Worm (Caenorhabditis elegans) whole organism, L3 larva: Measurements from ENCODE around the gene W04D2.4.

Experiments used
- R02D3.7 ChIP-seq: fragments of 150-350 bp; optimal IDR thresholded peaks from 2 replicates; lab custom pipeline; 2014; ENCODE audit warnings: missing biosample characterization, missing genetic modification characterization
- ZK546.5 ChIP-seq: sonication (generic microtip); optimal IDR thresholded peaks from 2 replicates; lab custom pipeline; 2017; ENCODE audit warnings: missing biosample characterization, missing genetic modification characterization
- aly-2 ChIP-seq: fragments of 150-350 bp; optimal IDR thresholded peaks from 2 replicates; lab custom pipeline; 2014; ENCODE audit warnings: missing biosample characterization, missing genetic modification characterization
- ama-1 ChIP-seq: fragments of 150-350 bp; optimal IDR thresholded peaks from 2 replicates; lab custom pipeline; 2018
- ceh-82 ChIP-seq: fragments of 150-350 bp; optimal IDR thresholded peaks from 2 replicates; lab custom pipeline; 2014; ENCODE audit warnings: missing biosample characterization, missing genetic modification characterization
- daf-12 ChIP-seq: fragments of 150-350 bp; optimal IDR thresholded peaks from 2 replicates; lab custom pipeline; 2014; ENCODE audit warnings: missing biosample characterization, missing genetic modification reagents, missing genetic modification characterization
- egl-27 ChIP-seq: sonication (generic microtip); optimal IDR thresholded peaks from 4 replicates; lab custom pipeline; 2017; ENCODE audit warnings: missing biosample characterization, missing genetic modification reagents, missing genetic modification characterization
- egl-5 ChIP-seq: fragments of 150-350 bp; optimal IDR thresholded peaks from 2 replicates; lab custom pipeline; 2017; ENCODE audit warnings: missing biosample characterization, missing genetic modification reagents, missing genetic modification characterization, inconsistent platforms
- elt-1 ChIP-seq: fragments of 150-350 bp; optimal IDR thresholded peaks from 2 replicates; lab custom pipeline; 2014; ENCODE audit warnings: missing biosample characterization, missing genetic modification characterization
- elt-2 ChIP-seq: sonication (generic microtip); optimal IDR thresholded peaks from 2 replicates; lab custom pipeline; 2016; ENCODE audit warnings: missing genetic modification reagents, mild to moderate bottlenecking, missing genetic modification characterization, missing compliant biosample characterization
- elt-3 ChIP-seq, 3 experiments: fragments of 150-350 bp in 1 of 3; sonication (generic microtip) in 2 of 3; optimal IDR thresholded peaks; 2 replicates in 2 of 3; 4 replicates in 1 of 3; lab custom pipeline; 2014 to 2017; ENCODE audit warnings: missing biosample characterization in 3 of 3, missing genetic modification characterization in 3 of 3
- fkh-10 ChIP-seq: sonication (generic microtip); optimal IDR thresholded peaks from 2 replicates; lab custom pipeline; 2017; ENCODE audit warnings: missing biosample characterization, missing genetic modification reagents, missing genetic modification characterization
- fkh-2 ChIP-seq: fragments of 150-350 bp; optimal IDR thresholded peaks from 2 replicates; lab custom pipeline; 2014; ENCODE audit warnings: missing biosample characterization, missing genetic modification reagents, missing genetic modification characterization
- fos-1 ChIP-seq: fragments of 150-350 bp; optimal IDR thresholded peaks from 2 replicates; lab custom pipeline; 2014; ENCODE audit warnings: missing biosample characterization, missing genetic modification characterization
- hmg-11 ChIP-seq: sonication (generic microtip); optimal IDR thresholded peaks from 2 replicates; lab custom pipeline; 2016; ENCODE audit warnings: missing genetic modification characterization, missing compliant biosample characterization
- jun-1 ChIP-seq: fragments of 150-350 bp; optimal IDR thresholded peaks from 2 replicates; lab custom pipeline; 2014; ENCODE audit warnings: missing biosample characterization, missing genetic modification reagents, missing genetic modification characterization
- lin-15B ChIP-seq: fragments of 150-350 bp; optimal IDR thresholded peaks from 2 replicates; lab custom pipeline; 2014; ENCODE audit warnings: missing biosample characterization, missing genetic modification characterization
- lin-39 ChIP-seq: fragments of 150-350 bp; optimal IDR thresholded peaks from 2 replicates; lab custom pipeline; 2018; ENCODE audit warnings: missing biosample characterization, missing genetic modification reagents, missing genetic modification characterization
- lsy-12 ChIP-seq: sonication (generic microtip); optimal IDR thresholded peaks from 2 replicates; lab custom pipeline; 2016; ENCODE audit warnings: mild to moderate bottlenecking, missing genetic modification characterization, missing compliant biosample characterization
- mdl-1 ChIP-seq: fragments of 150-350 bp; optimal IDR thresholded peaks from 2 replicates; lab custom pipeline; 2014; ENCODE audit warnings: missing biosample characterization, missing genetic modification characterization
- mml-1 ChIP-seq: fragments of 150-350 bp; sonication (generic microtip); optimal IDR thresholded peaks from 3 replicates; lab custom pipeline; 2014; ENCODE audit warnings: missing biosample characterization, missing genetic modification characterization
- nfya-1 ChIP-seq: sonication (generic microtip); optimal IDR thresholded peaks from 2 replicates; lab custom pipeline; 2017; ENCODE audit warnings: missing genetic modification characterization, mild to moderate bottlenecking, missing compliant biosample characterization, antibody characterized with exemption, moderate library complexity; ENCODE audit not compliant: insufficient read depth
- nhr-12 ChIP-seq: fragments of 150-350 bp; optimal IDR thresholded peaks from 2 replicates; lab custom pipeline; 2014; ENCODE audit warnings: missing biosample characterization, missing genetic modification characterization
- nhr-23 ChIP-seq: fragments of 150-350 bp; optimal IDR thresholded peaks from 2 replicates; lab custom pipeline; 2014; ENCODE audit warnings: missing biosample characterization, missing genetic modification reagents, missing genetic modification characterization
- nhr-25 ChIP-seq: sonication (generic microtip); optimal IDR thresholded peaks from 2 replicates; lab custom pipeline; 2017; ENCODE audit warnings: missing biosample characterization, missing genetic modification characterization
- nhr-28 ChIP-seq: fragments of 150-350 bp; optimal IDR thresholded peaks from 2 replicates; lab custom pipeline; 2014; ENCODE audit warnings: missing biosample characterization, missing genetic modification characterization
- nhr-43 ChIP-seq: sonication (generic microtip); optimal IDR thresholded peaks from 2 replicates; lab custom pipeline; 2016; ENCODE audit warnings: mild to moderate bottlenecking, missing genetic modification characterization, missing compliant biosample characterization; ENCODE audit not compliant: poor library complexity, severe bottlenecking
- nhr-76 ChIP-seq: fragments of 150-350 bp; sonication (generic microtip); optimal IDR thresholded peaks from 5 replicates; lab custom pipeline; 2014; ENCODE audit warnings: missing biosample characterization, missing genetic modification characterization
- nhr-77 ChIP-seq: fragments of 150-350 bp; optimal IDR thresholded peaks from 2 replicates; lab custom pipeline; 2014; ENCODE audit warnings: missing biosample characterization, missing genetic modification characterization
- pha-4 ChIP-seq: fragments of 150-350 bp; optimal IDR thresholded peaks from 2 replicates; lab custom pipeline; 2014; ENCODE audit warnings: missing biosample characterization, missing genetic modification reagents, missing genetic modification characterization
- pqm-1 ChIP-seq: fragments of 150-350 bp; optimal IDR thresholded peaks from 2 replicates; lab custom pipeline; 2017; ENCODE audit warnings: missing biosample characterization, missing genetic modification characterization, inconsistent platforms
- sea-2 ChIP-seq: fragments of 150-350 bp; sonication (generic microtip); optimal IDR thresholded peaks from 4 replicates; lab custom pipeline; 2014; ENCODE audit warnings: missing biosample characterization, missing genetic modification reagents, missing genetic modification characterization
- skn-1 ChIP-seq: fragments of 150-350 bp; optimal IDR thresholded peaks from 2 replicates; lab custom pipeline; 2014; ENCODE audit warnings: missing biosample characterization, missing genetic modification characterization
- snpc-4 ChIP-seq: fragments of 150-350 bp; optimal IDR thresholded peaks from 2 replicates; lab custom pipeline; 2014; ENCODE audit warnings: missing biosample characterization, missing genetic modification characterization
- tbx-2 ChIP-seq: sonication (generic microtip); optimal IDR thresholded peaks from 2 replicates; lab custom pipeline; 2016; ENCODE audit warnings: mild to moderate bottlenecking, missing genetic modification characterization, missing compliant biosample characterization
- unc-39 ChIP-seq: sonication (generic microtip); optimal IDR thresholded peaks from 4 replicates; lab custom pipeline; 2017; ENCODE audit warnings: missing biosample characterization, missing genetic modification characterization
- unc-62 ChIP-seq: fragments of 150-350 bp; sonication (generic microtip); optimal IDR thresholded peaks from 4 replicates; lab custom pipeline; 2014; ENCODE audit warnings: missing biosample characterization, missing genetic modification reagents, missing genetic modification characterization
- zag-1 ChIP-seq: fragments of 150-350 bp; optimal IDR thresholded peaks from 2 replicates; lab custom pipeline; 2014; ENCODE audit warnings: missing biosample characterization, missing genetic modification characterization
- ztf-11 ChIP-seq: fragments of 150-350 bp; optimal IDR thresholded peaks from 2 replicates; lab custom pipeline; 2014; ENCODE audit warnings: missing biosample characterization, missing genetic modification characterization
- ztf-4 ChIP-seq: fragments of 150-350 bp; optimal IDR thresholded peaks from 2 replicates; lab custom pipeline; 2014; ENCODE audit warnings: missing biosample characterization, missing genetic modification characterization

The W04D2.4 gene

DNA sequence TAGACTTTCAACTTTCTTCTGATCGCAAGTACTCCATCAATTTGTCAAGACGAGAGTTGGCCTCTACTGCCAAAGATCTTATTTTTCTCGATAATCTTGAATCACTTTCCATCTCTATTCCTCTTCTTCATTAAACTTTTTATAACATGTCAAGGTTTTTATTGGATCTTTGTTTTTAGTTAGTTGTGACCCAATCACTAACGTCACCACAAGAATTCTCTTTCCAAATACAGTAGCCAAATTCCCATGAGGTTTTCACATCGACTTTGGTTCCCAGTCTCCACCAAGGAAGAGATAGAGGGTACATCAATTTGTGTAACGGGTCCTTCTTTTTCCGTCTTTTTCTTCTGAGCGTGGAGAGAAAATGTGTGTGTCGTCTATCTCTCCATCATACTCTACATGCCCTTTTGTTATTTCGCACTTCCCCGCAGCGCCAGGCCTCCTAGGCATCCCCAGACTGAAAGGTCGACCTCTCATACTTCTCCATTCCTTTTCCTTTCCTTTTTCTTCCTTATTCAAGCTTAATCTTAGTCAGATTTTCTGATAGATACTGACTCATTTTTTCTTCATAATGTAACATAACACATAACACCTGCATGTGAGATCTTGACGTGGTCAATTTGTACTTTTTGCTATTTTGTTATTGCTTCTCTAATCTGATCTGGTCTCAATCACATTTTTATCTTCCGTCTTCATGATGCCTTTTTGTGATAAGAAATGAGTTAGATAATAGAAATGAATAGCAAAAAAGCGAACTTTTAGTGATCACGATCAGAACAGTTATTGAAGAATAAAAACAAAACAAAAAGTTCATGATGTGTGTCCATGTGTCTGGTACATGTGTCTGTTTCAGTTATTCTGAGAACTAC is 41.7 kb upstream of the W04D2.4 start:
- TF ChIP-seq nhr-12: no peak
- TF ChIP-seq elt-3 (tag; optimal IDR thresholded peaks at IDR 0.05; lab: Kevin White, UChicago): no peak
- no peak for TF ChIP-seq nhr-23 (tag; lab: Kevin White, UChicago)
- no peak for TF ChIP-seq aly-2 (tag; lab: Kevin White, UChicago)
- no peak for TF ChIP-seq elt-2 (tag; lab: Kevin White, UChicago)
- TF ChIP-seq lin-15B (tag; lab: Kevin White, UChicago): no peak
- TF ChIP-seq nhr-77: no peak
- no peak for TF ChIP-seq ama-1 (lab: Kevin White, UChicago)
- no peak for TF ChIP-seq pha-4
- no peak for TF ChIP-seq ztf-11
- peak; percentile 27 for TF ChIP-seq nhr-25 (tag; lab: Kevin White, UChicago)
- peak; percentile 24 for TF ChIP-seq hmg-11 (tag; lab: Kevin White, UChicago)
- TF ChIP-seq nhr-28: no peak
- TF ChIP-seq snpc-4 (tag; lab: Kevin White, UChicago): no peak
- TF ChIP-seq lin-39: peak; percentile 3
- no peak for TF ChIP-seq tbx-2
- no peak for TF ChIP-seq egl-27
- TF ChIP-seq elt-1 (tag; lab: Kevin White, UChicago): peak; percentile 95
- TF ChIP-seq jun-1: no peak
- TF ChIP-seq nfya-1 (tag; lab: Kevin White, UChicago): peak; percentile 39
- no peak for TF ChIP-seq mdl-1
- no peak for TF ChIP-seq pqm-1 (tag; lab: Kevin White, UChicago)
- TF ChIP-seq egl-5 (tag; lab: Kevin White, UChicago): no peak

DNA sequence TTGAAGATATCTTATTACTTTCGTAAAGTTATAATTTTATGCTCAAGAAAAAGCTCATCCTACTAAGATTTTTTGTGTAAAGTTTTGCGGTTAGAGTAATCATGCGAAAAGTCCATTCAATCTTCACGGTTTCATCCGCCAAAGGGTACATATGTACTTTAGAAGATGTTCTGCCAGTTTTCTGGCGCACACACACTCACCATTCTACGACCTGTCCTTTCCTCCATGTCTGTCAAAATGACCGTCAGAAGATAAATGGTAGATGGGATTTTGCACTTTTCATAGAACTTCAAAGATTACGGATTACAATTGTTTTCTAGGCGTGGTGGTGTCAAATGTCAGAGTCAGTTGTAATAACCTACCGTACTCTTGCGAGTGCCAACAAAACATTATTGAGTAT is 40.0 kb upstream of the W04D2.4 start:
- TF ChIP-seq unc-62 (GFP tag; lab: Kevin White, UChicago) (peak; percentile 68), daf-12 (tag; lab: Kevin White, UChicago) (peak; percentile 57), unc-39 (tag; lab: Kevin White, UChicago) (no peak), nhr-23 (tag; lab: Kevin White, UChicago) (peak; percentile 81), nhr-25 (tag; lab: Kevin White, UChicago) (peak; percentile 84), elt-1 (tag; lab: Kevin White, UChicago) (peak; percentile 59)
- TF ChIP-seq, all 47 proteins: peak for 5

DNA sequence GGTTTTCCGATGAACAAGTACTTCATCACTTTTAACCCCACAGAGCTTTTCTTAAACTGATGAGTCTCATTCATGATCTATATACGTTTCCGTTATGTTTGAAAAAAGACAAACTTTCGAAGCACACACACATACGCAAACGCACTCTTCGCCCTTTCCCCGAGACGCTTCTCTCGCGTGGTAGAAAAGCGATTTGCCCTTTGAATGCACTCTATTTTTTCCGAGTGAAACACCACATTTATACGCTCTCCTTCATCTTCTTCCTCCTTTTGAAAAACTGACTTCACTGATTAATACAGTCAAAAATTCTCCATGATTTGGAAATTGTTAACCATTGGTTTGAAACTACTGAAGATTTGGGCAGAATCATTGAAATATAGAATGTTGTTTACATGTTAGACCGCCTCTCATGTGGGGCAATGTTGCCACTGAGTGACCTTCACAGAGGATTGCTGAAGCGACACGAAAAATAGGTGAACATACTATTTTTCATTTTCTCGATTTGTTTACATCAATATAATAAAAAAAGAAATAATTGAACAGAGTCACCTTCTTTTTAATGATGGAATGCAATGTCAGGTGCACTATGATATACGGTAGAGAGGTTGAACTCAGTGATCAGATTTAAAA is 39.0 kb upstream of the W04D2.4 start:
- TF ChIP-seq nhr-25 (tag; lab: Kevin White, UChicago): peak; percentile 31
- TF ChIP-seq ceh-82: no peak
- no peak for TF ChIP-seq egl-5 (tag; lab: Kevin White, UChicago)
- no peak for TF ChIP-seq lin-15B (tag; lab: Kevin White, UChicago)
- no peak for TF ChIP-seq elt-1 (tag; lab: Kevin White, UChicago)
- no peak for TF ChIP-seq zag-1 (tag; lab: Kevin White, UChicago)
- TF ChIP-seq ama-1 (lab: Kevin White, UChicago): no peak
- TF ChIP-seq sea-2 (GFP tag; lab: Kevin White, UChicago): no peak
- TF ChIP-seq ztf-11: no peak
- no peak for TF ChIP-seq nhr-43 (tag; lab: Kevin White, UChicago)
- no peak for TF ChIP-seq fkh-10 (GFP tag; lab: Kevin White, UChicago)
- TF ChIP-seq pqm-1 (tag; lab: Kevin White, UChicago): no peak
- no peak for TF ChIP-seq nhr-12
- TF ChIP-seq nhr-77: no peak
- TF ChIP-seq daf-12 (tag; lab: Kevin White, UChicago): no peak
- no peak for TF ChIP-seq pha-4
- no peak for TF ChIP-seq lsy-12 (tag; lab: Kevin White, UChicago)
- no peak for TF ChIP-seq nhr-76 (tag; lab: Kevin White, UChicago)
- TF ChIP-seq ZK546.5 (tag; lab: Kevin White, UChicago): no peak
- no peak for TF ChIP-seq unc-39 (tag; lab: Kevin White, UChicago)
- no peak for TF ChIP-seq aly-2 (tag; lab: Kevin White, UChicago)
- no peak for TF ChIP-seq tbx-2
- TF ChIP-seq fos-1: no peak
- TF ChIP-seq mdl-1: no peak
- TF ChIP-seq hmg-11 (tag; lab: Kevin White, UChicago): no peak
- no peak for TF ChIP-seq skn-1 (tag; lab: Kevin White, UChicago)
- TF ChIP-seq elt-3 (tag; optimal IDR thresholded peaks at IDR 0.05; lab: Kevin White, UChicago): no peak
- TF ChIP-seq nhr-23 (tag; lab: Kevin White, UChicago): peak; percentile 43
- TF ChIP-seq nfya-1 (tag; lab: Kevin White, UChicago): peak; percentile 16
- TF ChIP-seq lin-39: peak; percentile 57
- no peak for TF ChIP-seq ztf-4 (tag; lab: Kevin White, UChicago)
- no peak for TF ChIP-seq mml-1 (tag; lab: Kevin White, UChicago)
- TF ChIP-seq egl-27: no peak
- TF ChIP-seq R02D3.7 (tag; lab: Kevin White, UChicago): no peak
- TF ChIP-seq fkh-2 (tag; lab: Kevin White, UChicago): no peak
- no peak for TF ChIP-seq nhr-28
